Worm (Caenorhabditis elegans) whole organism, L4 larva: ENCODE data around the gene thoc-5.

Source experiments
- F26F4.8 ChIP-seq: fragments of 200-800 bp; sonication (Bioruptor generic); conservative IDR thresholded peaks from 2 replicates; pipeline ENCODE4 v1.3.6; 2022; ENCODE audit warnings: missing genetic modification characterization, missing compliant biosample characterization
- R02D3.7 ChIP-seq: fragments of 150-350 bp; sonication (generic microtip); optimal IDR thresholded peaks from 3 replicates; lab custom pipeline; 2014; ENCODE audit warnings: missing biosample characterization, missing genetic modification characterization
- T20F7.1 ChIP-seq: fragments of 200-800 bp; sonication (Bioruptor generic); optimal IDR thresholded peaks from 2 replicates; lab custom pipeline; 2018; ENCODE audit warnings: mild to moderate bottlenecking, missing genetic modification characterization, missing compliant biosample characterization
- Y105C5A.15 ChIP-seq: fragments of 200-800 bp; sonication (Bioruptor generic); IDR thresholded peaks from 2 replicates; pipeline ENCODE4 v1.3.6; 2022; ENCODE audit warnings: missing genetic modification characterization, missing compliant biosample characterization
- Y48G9A.11 ChIP-seq: fragments of 200-800 bp; sonication (Bioruptor generic); IDR thresholded peaks from 2 replicates; pipeline ENCODE4 v1.3.6; 2022; ENCODE audit warnings: missing genetic modification reagents, missing genetic modification characterization, missing compliant biosample characterization
- aha-1 ChIP-seq: fragments of 150-350 bp; peaks from one replicate; lab custom pipeline; 2014; ENCODE audit warnings: missing biosample characterization, missing genetic modification characterization
- aly-2 ChIP-seq: sonication (generic microtip); optimal IDR thresholded peaks from 2 replicates; lab custom pipeline; 2018; ENCODE audit warnings: missing biosample characterization, missing genetic modification characterization
- ama-1 ChIP-seq: fragments of 150-350 bp; optimal IDR thresholded peaks from 2 replicates; lab custom pipeline; 2014; ENCODE audit warnings: inconsistent platforms, mixed read lengths
- arid-1 ChIP-seq: fragments of 200-800 bp; sonication (Bioruptor generic); conservative IDR thresholded peaks from 2 replicates; pipeline ENCODE4 v1.3.6; 2022; ENCODE audit warnings: missing genetic modification reagents, missing genetic modification characterization, missing compliant biosample characterization
- ceh-28 ChIP-seq: fragments of 150-350 bp; optimal IDR thresholded peaks from 2 replicates; lab custom pipeline; 2014; ENCODE audit warnings: missing biosample characterization, missing genetic modification reagents, missing genetic modification characterization
- ceh-32 ChIP-seq: sonication (generic microtip); optimal IDR thresholded peaks from 2 replicates; lab custom pipeline; 2016; ENCODE audit warnings: mild to moderate bottlenecking, missing genetic modification characterization, missing compliant biosample characterization; ENCODE audit not compliant: poor library complexity
- ceh-82 ChIP-seq: sonication (generic microtip); optimal IDR thresholded peaks from 2 replicates; lab custom pipeline; 2017; ENCODE audit warnings: missing biosample characterization, missing genetic modification characterization
- ces-1 ChIP-seq: fragments of 150-350 bp; sonication (generic microtip); optimal IDR thresholded peaks from 4 replicates; lab custom pipeline; 2014; ENCODE audit warnings: missing biosample characterization, missing genetic modification reagents, missing genetic modification characterization
- daf-12 ChIP-seq: fragments of 150-350 bp; optimal IDR thresholded peaks from 2 replicates; lab custom pipeline; 2014; ENCODE audit warnings: missing biosample characterization, missing genetic modification reagents, missing genetic modification characterization
- dmd-6 ChIP-seq: fragments of 200-800 bp; sonication (Bioruptor generic); IDR thresholded peaks from 2 replicates; pipeline ENCODE4 v1.3.6; 2022; ENCODE audit warnings: missing genetic modification reagents, missing genetic modification characterization, missing compliant biosample characterization
- dmd-9 ChIP-seq: fragments of 200-800 bp; sonication (Bioruptor generic); IDR thresholded peaks from 2 replicates; pipeline ENCODE4 v1.3.6; 2022; ENCODE audit warnings: missing genetic modification reagents, missing genetic modification characterization, missing compliant biosample characterization
- egl-27 ChIP-seq: sonication (generic microtip); optimal IDR thresholded peaks from 3 replicates; lab custom pipeline; 2017; ENCODE audit warnings: missing biosample characterization, missing genetic modification reagents, missing genetic modification characterization
- fkh-10 ChIP-seq: fragments of 150-350 bp; optimal IDR thresholded peaks from 2 replicates; lab custom pipeline; 2014; ENCODE audit warnings: missing biosample characterization, missing genetic modification reagents, missing genetic modification characterization
- fos-1 ChIP-seq: fragments of 150-350 bp; optimal IDR thresholded peaks from 2 replicates; lab custom pipeline; 2014; ENCODE audit warnings: missing biosample characterization, missing genetic modification characterization
- gei-8 ChIP-seq: fragments of 200-800 bp; sonication (Bioruptor generic); optimal IDR thresholded peaks from 2 replicates; lab custom pipeline; 2018; ENCODE audit warnings: mild to moderate bottlenecking, missing genetic modification characterization, missing compliant biosample characterization
- hlh-11 ChIP-seq: fragments of 200-800 bp; sonication (Bioruptor generic); optimal IDR thresholded peaks from 2 replicates; lab custom pipeline; 2018; ENCODE audit warnings: mild to moderate bottlenecking, missing genetic modification characterization, missing compliant biosample characterization
- hlh-30 ChIP-seq: sonication (generic microtip); optimal IDR thresholded peaks from 2 replicates; lab custom pipeline; 2017; ENCODE audit warnings: antibody characterized with exemption, mild to moderate bottlenecking, missing genetic modification characterization, missing compliant biosample characterization; ENCODE audit not compliant: insufficient read depth
- hmg-1.1 ChIP-seq: fragments of 200-800 bp; sonication (Bioruptor generic); IDR thresholded peaks from 2 replicates; pipeline ENCODE4 v1.3.6; 2022; ENCODE audit warnings: missing genetic modification reagents, missing genetic modification characterization, missing compliant biosample characterization
- lin-13 ChIP-seq: fragments of 150-350 bp; optimal IDR thresholded peaks from 2 replicates; lab custom pipeline; 2014; ENCODE audit warnings: missing biosample characterization, missing genetic modification reagents, missing genetic modification characterization
- lin-15B ChIP-seq: fragments of 150-350 bp; sonication (generic microtip); optimal IDR thresholded peaks from 3 replicates; lab custom pipeline; 2014; ENCODE audit warnings: missing biosample characterization, missing genetic modification characterization
- lin-29 ChIP-seq: fragments of 200-800 bp; sonication (Bioruptor generic); IDR thresholded peaks from 2 replicates; pipeline ENCODE4 v1.3.6; 2022; ENCODE audit warnings: missing genetic modification reagents, missing genetic modification characterization, missing compliant biosample characterization
- lin-38 ChIP-seq: fragments of 200-800 bp; sonication (Bioruptor generic); IDR thresholded peaks from 2 replicates; pipeline ENCODE4 v1.3.6; 2022; ENCODE audit warnings: missing genetic modification reagents, missing genetic modification characterization, missing compliant biosample characterization
- lir-3 ChIP-seq: sonication (generic microtip); optimal IDR thresholded peaks from 2 replicates; lab custom pipeline; 2016; ENCODE audit warnings: mild to moderate bottlenecking, missing genetic modification characterization, missing compliant biosample characterization
- lsy-2 ChIP-seq, 2 experiments: fragments of 150-350 bp in 1 of 2; sonication (generic microtip) in 1 of 2; optimal IDR thresholded peaks; 2 replicates each; lab custom pipeline; 2014 to 2017; ENCODE audit warnings: missing biosample characterization in 2 of 2, missing genetic modification characterization in 2 of 2
- madf-5 ChIP-seq, 2 experiments: fragments of 200-800 bp; sonication (Bioruptor generic); IDR thresholded peaks; 2 replicates each; pipeline ENCODE4 v1.3.6; 2022; ENCODE audit warnings: missing compliant biosample characterization in 2 of 2, missing genetic modification characterization in 2 of 2
- mdt-29 ChIP-seq: fragments of 200-800 bp; sonication (Bioruptor generic); IDR thresholded peaks from 2 replicates; pipeline ENCODE4 v1.3.6; 2022; ENCODE audit warnings: missing genetic modification reagents, missing genetic modification characterization, missing compliant biosample characterization
- mep-1 ChIP-seq: fragments of 150-350 bp; sonication (generic microtip); optimal IDR thresholded peaks from 3 replicates; lab custom pipeline; 2014; ENCODE audit warnings: missing biosample characterization, missing genetic modification characterization
- mxl-3 ChIP-seq: fragments of 200-800 bp; sonication (Bioruptor generic); optimal IDR thresholded peaks from 2 replicates; lab custom pipeline; 2018; ENCODE audit warnings: mild to moderate bottlenecking, missing genetic modification characterization, missing compliant biosample characterization
- nhr-11 ChIP-seq: fragments of 150-350 bp; optimal IDR thresholded peaks from 2 replicates; lab custom pipeline; 2014; ENCODE audit warnings: missing biosample characterization, missing genetic modification characterization
- nhr-111 ChIP-seq: fragments of 200-800 bp; sonication (Bioruptor generic); optimal IDR thresholded peaks from 2 replicates; lab custom pipeline; 2018; ENCODE audit warnings: mild to moderate bottlenecking, missing genetic modification characterization, missing compliant biosample characterization
- nhr-25 ChIP-seq: sonication (generic microtip); optimal IDR thresholded peaks from 2 replicates; lab custom pipeline; 2017; ENCODE audit warnings: missing genetic modification characterization, mild to moderate bottlenecking, missing compliant biosample characterization, antibody characterized with exemption, moderate library complexity, borderline replicate concordance; ENCODE audit not compliant: insufficient read depth
- nhr-28 ChIP-seq: fragments of 150-350 bp; optimal IDR thresholded peaks from 2 replicates; lab custom pipeline; 2014; ENCODE audit warnings: missing biosample characterization, missing genetic modification characterization
- nhr-42 ChIP-seq: fragments of 200-800 bp; sonication (Bioruptor generic); IDR thresholded peaks from 2 replicates; pipeline ENCODE4 v1.3.6; 2022; ENCODE audit warnings: missing genetic modification characterization, missing compliant biosample characterization
- nhr-48 ChIP-seq: sonication (generic microtip); optimal IDR thresholded peaks from 2 replicates; lab custom pipeline; 2016; ENCODE audit warnings: mild to moderate bottlenecking, missing genetic modification characterization, missing compliant biosample characterization
- nhr-76 ChIP-seq: fragments of 150-350 bp; optimal IDR thresholded peaks from 2 replicates; lab custom pipeline; 2014; ENCODE audit warnings: missing biosample characterization, missing genetic modification characterization
- nhr-77 ChIP-seq: fragments of 150-350 bp; optimal IDR thresholded peaks from 2 replicates; lab custom pipeline; 2014; ENCODE audit warnings: missing biosample characterization, missing genetic modification characterization
- pha-4 ChIP-seq, 2 experiments: fragments of 150-350 bp in 1 of 2; fragments of 200-800 bp in 1 of 2; sonication (Bioruptor generic) in 1 of 2; IDR thresholded peaks in 1 of 2; optimal IDR thresholded peaks in 1 of 2; 2 replicates each; pipeline versions ENCODE4 v1.3.6 to Lab custom; 2014 to 2022; ENCODE audit warnings: missing genetic modification characterization in 2 of 2, missing genetic modification reagents in 2 of 2, missing biosample characterization in 1 of 2, missing compliant biosample characterization in 1 of 2
- pqm-1 ChIP-seq: sonication (generic microtip); optimal IDR thresholded peaks from 2 replicates; lab custom pipeline; 2017; ENCODE audit warnings: missing biosample characterization, missing genetic modification characterization
- saeg-2 ChIP-seq: fragments of 200-800 bp; sonication (Bioruptor generic); IDR thresholded peaks from 2 replicates; pipeline ENCODE4 v1.3.6; 2022; ENCODE audit warnings: missing genetic modification reagents, missing genetic modification characterization, missing compliant biosample characterization
- sdz-12 ChIP-seq: fragments of 200-800 bp; sonication (Bioruptor generic); optimal IDR thresholded peaks from 2 replicates; lab custom pipeline; 2018; ENCODE audit warnings: mild to moderate bottlenecking, missing genetic modification characterization, missing compliant biosample characterization
- set-16 ChIP-seq: fragments of 200-800 bp; sonication (Bioruptor generic); IDR thresholded peaks from 2 replicates; pipeline ENCODE4 v1.3.6; 2022; ENCODE audit warnings: missing genetic modification reagents, missing genetic modification characterization, missing compliant biosample characterization
- skn-1 ChIP-seq: fragments of 150-350 bp; optimal IDR thresholded peaks from 2 replicates; lab custom pipeline; 2014; ENCODE audit warnings: missing biosample characterization, missing genetic modification characterization
- snpc-1.2 ChIP-seq: fragments of 200-800 bp; sonication (Bioruptor generic); IDR thresholded peaks from 2 replicates; pipeline ENCODE4 v1.3.6; 2022; ENCODE audit warnings: missing genetic modification reagents, missing genetic modification characterization, missing compliant biosample characterization
- snpc-4 ChIP-seq: fragments of 150-350 bp; optimal IDR thresholded peaks from 2 replicates; lab custom pipeline; 2014; ENCODE audit warnings: missing biosample characterization, missing genetic modification characterization
- unc-39 ChIP-seq: sonication (generic microtip); optimal IDR thresholded peaks from 2 replicates; lab custom pipeline; 2017; ENCODE audit warnings: missing biosample characterization, missing genetic modification characterization
- vab-7 ChIP-seq: fragments of 200-800 bp; sonication (Bioruptor generic); IDR thresholded peaks from 2 replicates; pipeline ENCODE4 v1.3.6; 2022; ENCODE audit warnings: missing genetic modification reagents, missing genetic modification characterization, missing compliant biosample characterization
- zfp-2 ChIP-seq: sonication (generic microtip); optimal IDR thresholded peaks from 2 replicates; lab custom pipeline; 2016; ENCODE audit warnings: mild to moderate bottlenecking, missing genetic modification characterization, missing compliant biosample characterization
- ztf-11 ChIP-seq: fragments of 150-350 bp; optimal IDR thresholded peaks from 2 replicates; lab custom pipeline; 2014; ENCODE audit warnings: missing biosample characterization, missing genetic modification characterization

Gene thoc-5

ce11 chrIII:5379879-5380331 lies 30.7 kb upstream of the thoc-5 start, which contains the start of gene paqr-2 (continued):
- TF ChIP-seq ceh-32 (no peak), hlh-11 (tag; lab: Kevin White, UChicago) (no peak), daf-12 (tag; lab: Kevin White, UChicago) (no peak), vab-7 (GFP tag; lab: Robert Waterston, UW) (no peak), unc-39 (tag; lab: Kevin White, UChicago) (no peak), R02D3.7 (tag; lab: Kevin White, UChicago) (no peak), madf-5 (GFP tag; IDR thresholded peaks at IDR 0.05; lab: Robert Waterston, UW) (no peak), nhr-76 (no peak), T20F7.1 (GFP tag; lab: Kevin White, UChicago) (no peak), lsy-2 (tag; optimal IDR thresholded peaks at IDR 0.05; lab: Kevin White, UChicago) (peak in 1 of 2 experiments; percentile 32), F26F4.8 (GFP tag; lab: Robert Waterston, UW) (no peak), nhr-11 (tag; lab: Kevin White, UChicago) (peak; percentile 21), mdt-29 (no peak), aha-1 (tag; lab: Kevin White, UChicago) (no peak), Y105C5A.15 (no peak), mep-1 (peak; percentile 35), sdz-12 (GFP tag; lab: Kevin White, UChicago) (no peak), aly-2 (no peak), arid-1 (GFP tag; lab: Robert Waterston, UW) (no peak), hlh-30 (tag; lab: Kevin White, UChicago) (peak; percentile 83), set-16 (GFP tag; lab: Robert Waterston, UW) (no peak), lin-38 (GFP tag; lab: Robert Waterston, UW) (peak; percentile 62), egl-27 (tag; lab: Kevin White, UChicago) (no peak), hmg-1.1 (GFP tag; lab: Robert Waterston, UW) (no peak), skn-1 (tag; lab: Kevin White, UChicago) (no peak), nhr-111 (GFP tag; lab: Kevin White, UChicago) (no peak), snpc-4 (tag; lab: Kevin White, UChicago) (no peak), ztf-11 (tag; lab: Kevin White, UChicago) (no peak), ama-1 (lab: Kevin White, UChicago) (no peak), mxl-3 (peak; percentile 41), saeg-2 (GFP tag; lab: Robert Waterston, UW) (no peak), Y48G9A.11 (GFP tag; lab: Robert Waterston, UW) (no peak), ceh-82 (tag; lab: Kevin White, UChicago) (no peak), nhr-25 (no peak), nhr-48 (tag; lab: Kevin White, UChicago) (no peak), fos-1 (tag; lab: Kevin White, UChicago) (no peak), pqm-1 (tag; lab: Kevin White, UChicago) (peak; percentile 51), nhr-28 (tag; lab: Kevin White, UChicago) (peak; percentile 66), zfp-2 (tag; lab: Kevin White, UChicago) (no peak), dmd-9 (GFP tag; lab: Robert Waterston, UW) (no peak), dmd-6 (GFP tag; lab: Robert Waterston, UW) (no peak), lin-29 (GFP tag; lab: Robert Waterston, UW) (no peak), pha-4 (GFP tag; IDR thresholded peaks at IDR 0.05; lab: Robert Waterston, UW) (no peak), pha-4 (tag; optimal IDR thresholded peaks at IDR 0.05; lab: Kevin White, UChicago) (no peak), lir-3 (tag; lab: Kevin White, UChicago) (no peak), snpc-1.2 (GFP tag; lab: Robert Waterston, UW) (no peak), lin-13 (GFP tag; lab: Kevin White, UChicago) (no peak), gei-8 (no peak), nhr-42 (GFP tag; lab: Robert Waterston, UW) (no peak), lin-15B (no peak), ces-1 (GFP tag; lab: Kevin White, UChicago) (no peak), ceh-28 (tag; lab: Kevin White, UChicago) (no peak), fkh-10 (no peak), nhr-77 (tag; lab: Kevin White, UChicago) (no peak)
